Worm (Caenorhabditis elegans) whole organism, L2 larva: ENCODE measurements around the gene ZK488.5.

Experiments
- F13H6.1 ChIP-seq: sonication (generic microtip); optimal IDR thresholded peaks from 2 replicates; lab custom pipeline; 2016; ENCODE audit warnings: missing genetic modification characterization, missing compliant biosample characterization
- R02D3.7 ChIP-seq: fragments of 150-350 bp; optimal IDR thresholded peaks from 2 replicates; lab custom pipeline; 2014; ENCODE audit warnings: missing biosample characterization, missing genetic modification characterization
- ama-1 ChIP-seq: fragments of 150-350 bp; optimal IDR thresholded peaks from 2 replicates; lab custom pipeline; 2018; ENCODE audit warnings: inconsistent platforms
- blmp-1 ChIP-seq: sonication (generic microtip); optimal IDR thresholded peaks from 2 replicates; lab custom pipeline; 2017; ENCODE audit warnings: missing genetic modification characterization, mild to moderate bottlenecking, missing compliant biosample characterization, antibody characterized with exemption, moderate library complexity; ENCODE audit not compliant: insufficient read depth
- ceh-16 ChIP-seq: fragments of 150-350 bp; optimal IDR thresholded peaks from 2 replicates; lab custom pipeline; 2014; ENCODE audit warnings: missing biosample characterization, missing genetic modification characterization
- ceh-82 ChIP-seq: fragments of 150-350 bp; optimal IDR thresholded peaks from 2 replicates; lab custom pipeline; 2014; ENCODE audit warnings: missing biosample characterization, missing genetic modification characterization
- crh-2 ChIP-seq: sonication (generic microtip); optimal IDR thresholded peaks from 2 replicates; lab custom pipeline; 2017; ENCODE audit warnings: missing biosample characterization, missing genetic modification characterization
- dmd-4 ChIP-seq: sonication (generic microtip); optimal IDR thresholded peaks from 2 replicates; lab custom pipeline; 2017; ENCODE audit warnings: missing biosample characterization, missing genetic modification characterization
- egl-27 ChIP-seq: sonication (generic microtip); optimal IDR thresholded peaks from 3 replicates; lab custom pipeline; 2017; ENCODE audit warnings: missing biosample characterization, missing genetic modification reagents, missing genetic modification characterization
- fos-1 ChIP-seq: fragments of 150-350 bp; optimal IDR thresholded peaks from 2 replicates; lab custom pipeline; 2014; ENCODE audit warnings: missing biosample characterization, missing genetic modification characterization
- gmeb-1 ChIP-seq: fragments of 150-350 bp; optimal IDR thresholded peaks from 2 replicates; lab custom pipeline; 2014; ENCODE audit warnings: missing biosample characterization, missing genetic modification characterization
- lin-11 ChIP-seq: fragments of 150-350 bp; sonication (generic microtip); optimal IDR thresholded peaks from 2 replicates; lab custom pipeline; 2014; ENCODE audit warnings: missing biosample characterization, missing genetic modification characterization, inconsistent platforms, mixed read lengths
- lin-13 ChIP-seq: fragments of 150-350 bp; optimal IDR thresholded peaks from 2 replicates; lab custom pipeline; 2014; ENCODE audit warnings: missing biosample characterization, missing genetic modification reagents, missing genetic modification characterization
- lin-39 ChIP-seq: fragments of 150-350 bp; optimal IDR thresholded peaks from 2 replicates; lab custom pipeline; 2014; ENCODE audit warnings: missing biosample characterization, missing genetic modification reagents, missing genetic modification characterization
- lsy-2 ChIP-seq, 2 experiments: fragments of 150-350 bp in 1 of 2; sonication (generic microtip) in 1 of 2; optimal IDR thresholded peaks; 2 replicates each; lab custom pipeline; 2014 to 2017; ENCODE audit warnings: missing biosample characterization in 2 of 2, missing genetic modification characterization in 2 of 2
- mab-5 ChIP-seq: fragments of 150-350 bp; optimal IDR thresholded peaks from 2 replicates; lab custom pipeline; 2014; ENCODE audit warnings: missing biosample characterization, missing genetic modification characterization
- mbf-1 ChIP-seq: sonication (generic microtip); optimal IDR thresholded peaks from 2 replicates; lab custom pipeline; 2017; ENCODE audit warnings: missing biosample characterization, missing genetic modification characterization
- mdl-1 ChIP-seq, 2 experiments: fragments of 150-350 bp in 1 of 2; sonication (generic microtip) in 1 of 2; optimal IDR thresholded peaks; 2 replicates each; lab custom pipeline; 2017; ENCODE audit warnings: missing biosample characterization in 2 of 2, missing genetic modification characterization in 2 of 2
- nhr-10 ChIP-seq: sonication (generic microtip); optimal IDR thresholded peaks from 2 replicates; lab custom pipeline; 2017; ENCODE audit warnings: missing biosample characterization, missing genetic modification characterization
- nhr-11 ChIP-seq: fragments of 150-350 bp; optimal IDR thresholded peaks from 2 replicates; lab custom pipeline; 2014; ENCODE audit warnings: missing biosample characterization, missing genetic modification characterization
- nhr-12 ChIP-seq: fragments of 150-350 bp; optimal IDR thresholded peaks from 2 replicates; lab custom pipeline; 2014; ENCODE audit warnings: missing biosample characterization, missing genetic modification characterization
- nhr-129 ChIP-seq: fragments of 150-350 bp; optimal IDR thresholded peaks from 2 replicates; lab custom pipeline; 2014; ENCODE audit warnings: missing biosample characterization, missing genetic modification characterization
- nhr-21 ChIP-seq: fragments of 150-350 bp; optimal IDR thresholded peaks from 2 replicates; lab custom pipeline; 2014; ENCODE audit warnings: missing biosample characterization, missing genetic modification characterization
- nhr-23 ChIP-seq: fragments of 150-350 bp; optimal IDR thresholded peaks from 2 replicates; lab custom pipeline; 2014; ENCODE audit warnings: missing biosample characterization, missing genetic modification reagents, missing genetic modification characterization
- nhr-237 ChIP-seq: fragments of 150-350 bp; optimal IDR thresholded peaks from 2 replicates; lab custom pipeline; 2014; ENCODE audit warnings: missing biosample characterization, missing genetic modification characterization
- nhr-25 ChIP-seq: fragments of 150-350 bp; sonication (generic microtip); optimal IDR thresholded peaks from 3 replicates; lab custom pipeline; 2014; ENCODE audit warnings: missing biosample characterization, missing genetic modification characterization
- nhr-6 ChIP-seq: fragments of 150-350 bp; optimal IDR thresholded peaks from 2 replicates; lab custom pipeline; 2014; ENCODE audit warnings: missing biosample characterization, missing genetic modification characterization
- peb-1 ChIP-seq: fragments of 150-350 bp; optimal IDR thresholded peaks from 2 replicates; lab custom pipeline; 2014; ENCODE audit warnings: missing biosample characterization, missing genetic modification characterization
- skn-1 ChIP-seq: sonication (generic microtip); optimal IDR thresholded peaks from 2 replicates; lab custom pipeline; 2017; ENCODE audit warnings: missing biosample characterization, missing genetic modification characterization
- snpc-4 ChIP-seq: fragments of 150-350 bp; optimal IDR thresholded peaks from 2 replicates; lab custom pipeline; 2014; ENCODE audit warnings: missing biosample characterization, missing genetic modification characterization
- unc-39 ChIP-seq: fragments of 150-350 bp; optimal IDR thresholded peaks from 2 replicates; lab custom pipeline; 2014; ENCODE audit warnings: missing biosample characterization, missing genetic modification characterization
- unc-55 ChIP-seq: fragments of 150-350 bp; sonication (generic microtip); optimal IDR thresholded peaks from 3 replicates; lab custom pipeline; 2014; ENCODE audit warnings: missing biosample characterization, missing genetic modification reagents, missing genetic modification characterization
- unc-62 ChIP-seq: fragments of 150-350 bp; optimal IDR thresholded peaks from 2 replicates; lab custom pipeline; 2014; ENCODE audit warnings: missing biosample characterization, missing genetic modification reagents, missing genetic modification characterization
- zag-1 ChIP-seq: fragments of 150-350 bp; optimal IDR thresholded peaks from 2 replicates; lab custom pipeline; 2014; ENCODE audit warnings: missing biosample characterization, missing genetic modification characterization
- ztf-11 ChIP-seq: sonication (generic microtip); optimal IDR thresholded peaks from 2 replicates; lab custom pipeline; 2017; ENCODE audit warnings: missing biosample characterization, missing genetic modification characterization

The ZK488.5 gene

DNA sequence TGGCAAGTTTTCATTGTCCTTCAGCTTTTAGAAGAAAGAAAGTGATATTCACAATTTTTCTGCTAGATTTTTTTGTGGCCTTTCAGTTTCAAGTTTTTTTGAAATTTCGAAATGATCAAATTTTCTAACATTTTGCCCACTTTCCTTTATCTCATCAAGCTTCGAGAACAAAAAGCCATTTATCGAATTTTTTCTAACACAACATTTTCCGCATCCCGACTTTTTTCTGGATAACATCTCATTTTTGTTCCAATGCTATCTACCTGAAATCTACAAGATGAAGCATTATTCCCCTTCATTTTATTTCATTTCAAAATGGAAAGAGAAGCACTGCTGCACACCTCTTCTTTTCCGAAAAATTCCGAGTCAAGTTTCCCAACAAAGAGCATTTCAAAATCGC lies at the start of gene ZK488.5:
TSS of gene ZK488.5 (plus strand) at position 301 of the 400 bp plus-strand sequence.
- no peak for TF ChIP-seq nhr-12 (tag; lab: Kevin White, UChicago)
- no peak for TF ChIP-seq lin-13 (GFP tag; lab: Kevin White, UChicago)
- no peak for TF ChIP-seq ama-1 (lab: Kevin White, UChicago)
- TF ChIP-seq mbf-1 (tag; lab: Kevin White, UChicago): no peak
- no peak for TF ChIP-seq nhr-6 (tag; lab: Kevin White, UChicago)
- TF ChIP-seq snpc-4: no peak
- TF ChIP-seq egl-27: no peak
- no peak for TF ChIP-seq unc-62 (GFP tag; lab: Kevin White, UChicago)
- no peak for TF ChIP-seq gmeb-1
- no peak for TF ChIP-seq lin-39
- TF ChIP-seq ceh-16: no peak
- no peak for TF ChIP-seq mab-5 (tag; lab: Kevin White, UChicago)
- TF ChIP-seq unc-55 (GFP tag; lab: Kevin White, UChicago): no peak

DNA sequence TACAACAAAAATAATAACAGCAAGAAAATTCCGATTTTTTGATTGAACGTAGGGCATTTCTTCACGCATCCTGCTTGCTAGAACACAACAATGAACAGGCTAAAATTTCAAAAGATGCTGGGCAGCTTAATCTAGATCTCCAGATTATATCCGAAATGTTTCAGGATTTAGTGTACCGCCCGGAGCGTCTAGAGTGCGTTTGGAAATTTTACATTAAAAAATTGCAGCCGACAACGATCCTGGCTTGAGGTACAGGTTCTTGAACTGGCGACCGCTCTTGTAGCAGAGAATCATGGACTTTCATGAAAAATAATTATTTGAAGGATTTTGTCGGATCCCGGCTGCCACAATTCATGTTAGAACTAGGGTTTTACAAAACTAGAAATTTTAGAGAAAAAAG lies 45.1 kb upstream of the ZK488.5 start, which contains the start of gene C14C6.6:
TSS of gene C14C6.6 (minus strand) at position 101 of the 400 bp plus-strand sequence.
- TF ChIP-seq nhr-129 (tag; lab: Kevin White, UChicago) (no peak), zag-1 (tag; lab: Kevin White, UChicago) (no peak), unc-55 (GFP tag; lab: Kevin White, UChicago) (no peak), F13H6.1 (tag; lab: Kevin White, UChicago) (no peak), lin-13 (GFP tag; lab: Kevin White, UChicago) (no peak), ztf-11 (tag; lab: Kevin White, UChicago) (no peak), lin-11 (no peak), dmd-4 (tag; lab: Kevin White, UChicago) (no peak)
- TF ChIP-seq, all 48 proteins: peak for 0

DNA sequence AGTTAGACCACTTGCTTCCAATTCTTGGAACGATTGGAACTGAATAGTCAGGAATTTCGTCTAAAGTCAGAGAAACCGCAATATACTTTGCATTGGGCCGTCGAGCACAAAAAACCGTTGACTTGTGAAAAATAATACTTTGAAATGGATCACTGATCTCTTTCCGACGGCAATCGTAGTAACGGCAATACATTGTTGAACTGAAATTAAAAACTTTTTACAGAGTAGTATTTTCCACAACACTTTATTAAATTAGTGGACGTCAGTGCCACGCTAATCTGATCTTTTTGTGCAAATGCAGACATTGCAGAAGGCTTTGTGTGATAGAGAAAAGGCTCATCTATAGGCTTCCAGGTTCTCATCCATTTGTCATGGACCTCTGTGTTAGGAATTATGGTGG lies 40.7 kb upstream of the ZK488.5 start:
- no peak for TF ChIP-seq nhr-129 (tag; lab: Kevin White, UChicago)
- TF ChIP-seq lin-13 (GFP tag; lab: Kevin White, UChicago): no peak
- no peak for TF ChIP-seq mdl-1 (tag; optimal IDR thresholded peaks at IDR 0.05; lab: Kevin White, UChicago)
- TF ChIP-seq lsy-2 (tag; optimal IDR thresholded peaks at IDR 0.05; lab: Kevin White, UChicago): no peak
- no peak for TF ChIP-seq R02D3.7 (tag; lab: Kevin White, UChicago)
- no peak for TF ChIP-seq blmp-1 (tag; lab: Kevin White, UChicago)

DNA sequence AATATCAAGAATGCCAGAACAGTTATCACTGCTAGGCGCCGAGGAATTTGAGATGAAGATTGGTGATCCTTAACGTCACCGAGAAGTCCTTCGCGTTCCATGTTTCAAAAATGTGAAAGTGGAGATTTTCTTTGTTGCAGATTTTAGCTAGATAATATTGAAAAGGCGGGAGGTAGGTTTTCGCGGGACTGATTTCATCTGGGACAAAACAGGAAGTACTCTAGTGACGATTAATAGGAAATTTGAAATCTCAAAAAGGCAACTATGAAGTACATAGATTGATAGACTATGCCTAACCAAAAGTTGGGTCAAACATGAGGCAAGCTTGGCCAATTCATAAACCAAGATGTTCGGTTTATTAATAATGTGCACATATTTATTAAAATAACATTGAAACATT lies 40.0 kb upstream of the ZK488.5 start, which contains the start of gene C14C6.8:
TSS of gene C14C6.8 (minus strand) at position 101 of the 400 bp plus-strand sequence.
- TF ChIP-seq snpc-4 (no peak), crh-2 (tag; lab: Kevin White, UChicago) (no peak), ceh-82 (no peak), nhr-21 (tag; lab: Kevin White, UChicago) (no peak), R02D3.7 (tag; lab: Kevin White, UChicago) (no peak), blmp-1 (tag; lab: Kevin White, UChicago) (no peak), nhr-11 (tag; lab: Kevin White, UChicago) (no peak), mab-5 (tag; lab: Kevin White, UChicago) (no peak), nhr-10 (no peak), nhr-129 (tag; lab: Kevin White, UChicago) (no peak), unc-39 (tag; lab: Kevin White, UChicago) (no peak)

DNA sequence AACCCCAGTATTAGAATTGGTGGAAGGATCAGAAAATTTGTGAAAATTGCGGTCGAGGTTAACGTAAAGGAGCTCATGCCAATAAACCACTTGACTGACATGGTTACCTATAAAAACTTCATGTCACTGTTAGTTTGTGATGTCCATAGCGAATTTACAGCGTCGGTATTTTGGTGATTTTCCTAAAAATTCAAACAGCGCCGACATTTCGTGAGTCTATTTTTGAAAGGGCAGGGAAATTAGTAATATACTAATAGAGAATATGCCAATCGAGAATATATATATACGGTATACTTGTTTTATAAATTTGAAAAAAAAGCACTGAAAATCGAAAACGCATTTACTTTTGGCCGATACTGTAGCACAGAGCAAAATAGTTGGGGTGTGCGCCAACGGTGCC lies 37.0 kb upstream of the ZK488.5 start, which contains the start of gene srx-8:
TSS of gene srx-8 (minus strand) at position 101 of the 400 bp plus-strand sequence.
- no peak for TF ChIP-seq nhr-237
- no peak for TF ChIP-seq lsy-2 (tag; optimal IDR thresholded peaks at IDR 0.05; lab: Kevin White, UChicago)
- TF ChIP-seq nhr-23 (tag; lab: Kevin White, UChicago): no peak
- no peak for TF ChIP-seq fos-1 (tag; lab: Kevin White, UChicago)
- TF ChIP-seq nhr-12 (tag; lab: Kevin White, UChicago): no peak
- TF ChIP-seq peb-1 (tag; lab: Kevin White, UChicago): no peak
- TF ChIP-seq nhr-25 (tag; lab: Kevin White, UChicago): no peak
- no peak for TF ChIP-seq nhr-21 (tag; lab: Kevin White, UChicago)
- no peak for TF ChIP-seq ceh-16
- TF ChIP-seq mdl-1 (tag; optimal IDR thresholded peaks at IDR 0.05; lab: Kevin White, UChicago): no peak
- TF ChIP-seq mbf-1 (tag; lab: Kevin White, UChicago): no peak
- TF ChIP-seq lin-11: no peak
- TF ChIP-seq skn-1 (tag; lab: Kevin White, UChicago): no peak
- no peak for TF ChIP-seq ama-1 (lab: Kevin White, UChicago)
- TF ChIP-seq R02D3.7 (tag; lab: Kevin White, UChicago): no peak
- no peak for TF ChIP-seq ceh-82
- TF ChIP-seq egl-27: no peak
